Worm (Caenorhabditis elegans) whole organism, L1 larva: ENCODE measurements around the gene srt-38.
"Not testable (repeated sequence)": the region's sequence is repeated elsewhere in the genome, so short reads cannot be mapped to it uniquely, and the experiment has no call there.

Experiments
- lin-39 ChIP-seq: fragments of 150-350 bp; optimal IDR thresholded peaks from 2 replicates; lab custom pipeline; 2014; ENCODE audit warnings: missing biosample characterization, missing genetic modification reagents, missing genetic modification characterization
- lir-3 ChIP-seq: sonication (generic microtip); optimal IDR thresholded peaks from 2 replicates; lab custom pipeline; 2016; ENCODE audit warnings: mild to moderate bottlenecking, missing genetic modification characterization, moderate library complexity, missing compliant biosample characterization; ENCODE audit not compliant: poor library complexity
- nhr-28 ChIP-seq: fragments of 150-350 bp; optimal IDR thresholded peaks from 2 replicates; lab custom pipeline; 2014; ENCODE audit warnings: missing biosample characterization, missing genetic modification characterization
- nhr-77 ChIP-seq: fragments of 150-350 bp; optimal IDR thresholded peaks from 2 replicates; lab custom pipeline; 2014; ENCODE audit warnings: missing biosample characterization, missing genetic modification characterization

DNA sequence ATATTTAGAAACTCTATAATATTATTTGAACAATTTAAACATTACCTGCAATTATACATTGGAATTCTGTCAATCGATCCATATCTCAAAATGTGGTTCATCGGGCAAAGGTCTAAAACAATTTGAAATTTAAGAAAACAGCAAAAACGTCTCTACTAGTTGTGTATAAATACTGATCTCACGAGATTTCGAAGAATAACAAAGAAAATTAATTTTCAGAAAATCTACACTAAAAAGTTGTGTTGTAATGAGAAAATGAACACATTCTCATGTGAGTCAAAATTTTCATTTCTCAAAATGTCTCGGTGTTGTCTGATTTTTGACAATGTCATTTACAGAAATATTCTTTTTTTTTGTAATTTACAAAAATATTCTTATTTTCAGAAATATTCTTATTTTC, 2.9 kb downstream of the srt-38 start, which contains the start of gene srt-36:
- TF ChIP-seq lin-39 (tag; lab: Kevin White, UChicago); nhr-77 (tag; lab: Kevin White, UChicago); nhr-28 (tag; lab: Kevin White, UChicago); lir-3: not testable (repeated sequence)
